Fruit fly (Drosophila melanogaster) whole organism, embryonic: ENCODE measurements around the gene term.

Source experiments
- Asciz ChIP-seq: fragments of 200-800 bp; sonication (Bioruptor generic); optimal IDR thresholded peaks from 2 replicates; lab custom pipeline; 2017; ENCODE audit warnings: missing biosample characterization, mild to moderate bottlenecking, missing genetic modification characterization, missing genetic modification reagents
- BEAF-32 ChIP-seq: fragments of 200-800 bp; sonication (Bioruptor generic); optimal IDR thresholded peaks from 3 replicates; lab custom pipeline; 2017; ENCODE audit warnings: missing biosample characterization, missing genetic modification characterization, mild to moderate bottlenecking, moderate library complexity, missing genetic modification reagents
- CG10431 ChIP-seq: fragments of 200-800 bp; sonication (Bioruptor generic); optimal IDR thresholded peaks from 3 replicates; lab custom pipeline; 2018; ENCODE audit warnings: missing biosample characterization, mild to moderate bottlenecking, missing genetic modification characterization
- CG11085 ChIP-seq: fragments of 200-800 bp; sonication (Bioruptor generic); IDR thresholded peaks from 2 replicates; pipeline ENCODE4 v1.3.6; 2022; ENCODE audit warnings: missing biosample characterization, missing genetic modification characterization
- CG11093 ChIP-seq: fragments of 200-800 bp; sonication (Bioruptor generic); IDR thresholded peaks from 3 replicates; pipeline ENCODE4 v1.3.6; 2022; ENCODE audit warnings: missing biosample characterization, missing genetic modification characterization
- CG11456 ChIP-seq: fragments of 200-800 bp; sonication (Bioruptor generic); IDR thresholded peaks from 3 replicates; pipeline ENCODE4 v1.3.6; 2022; ENCODE audit warnings: missing biosample characterization, missing genetic modification characterization
- CG12744 ChIP-seq: fragments of 200-800 bp; sonication (Bioruptor generic); optimal IDR thresholded peaks from 2 replicates; lab custom pipeline; 2016; ENCODE audit warnings: missing biosample characterization, missing genetic modification characterization
- CG13287 ChIP-seq: fragments of 200-800 bp; sonication (Bioruptor generic); IDR thresholded peaks from 2 replicates; pipeline ENCODE4 v1.3.6; 2022; ENCODE audit warnings: missing biosample characterization, missing genetic modification characterization; ENCODE audit not compliant: partially characterized antibody
- CG13624 ChIP-seq: fragments of 200-800 bp; sonication (Bioruptor generic); optimal IDR thresholded peaks from 2 replicates; lab custom pipeline; 2016; ENCODE audit warnings: missing biosample characterization, missing genetic modification characterization
- CG15479 ChIP-seq: fragments of 200-800 bp; sonication (Bioruptor generic); optimal IDR thresholded peaks from 3 replicates; lab custom pipeline; 2019; ENCODE audit warnings: missing biosample characterization, mild to moderate bottlenecking, missing genetic modification characterization, moderate library complexity
- CG17328 ChIP-seq: fragments of 200-800 bp; sonication (Bioruptor generic); IDR thresholded peaks from 2 replicates; pipeline ENCODE4 v1.3.6; 2022; ENCODE audit warnings: missing biosample characterization, missing genetic modification characterization
- CG18262 ChIP-seq: fragments of 200-800 bp; optimal IDR thresholded peaks from 3 replicates; lab custom pipeline; 2019; ENCODE audit warnings: missing biosample characterization, mild to moderate bottlenecking, missing genetic modification characterization, moderate library complexity
- CG18619 ChIP-seq: fragments of 200-800 bp; sonication (Bioruptor generic); optimal IDR thresholded peaks from 3 replicates; lab custom pipeline; 2017; ENCODE audit warnings: missing biosample characterization, mild to moderate bottlenecking, missing genetic modification characterization
- CG32772 ChIP-seq: fragments of 200-800 bp; sonication (Bioruptor generic); IDR thresholded peaks from 2 replicates; pipeline ENCODE4 v1.3.6; 2022; ENCODE audit warnings: missing biosample characterization, missing genetic modification characterization
- CG3407 ChIP-seq: fragments of 200-800 bp; sonication (Bioruptor generic); optimal IDR thresholded peaks from 2 replicates; lab custom pipeline; 2018; ENCODE audit warnings: missing biosample characterization, mild to moderate bottlenecking, missing genetic modification characterization
- CG3995 ChIP-seq: fragments of 200-800 bp; sonication (Bioruptor generic); optimal IDR thresholded peaks from 3 replicates; lab custom pipeline; 2016; ENCODE audit warnings: missing biosample characterization, missing genetic modification characterization
- CG6683 ChIP-seq: fragments of 200-800 bp; sonication (Bioruptor generic); optimal IDR thresholded peaks from 2 replicates; lab custom pipeline; 2017; ENCODE audit warnings: missing biosample characterization, mild to moderate bottlenecking, missing genetic modification characterization, missing genetic modification reagents
- CG7271 ChIP-seq: fragments of 200-800 bp; sonication (Bioruptor generic); optimal IDR thresholded peaks from 2 replicates; lab custom pipeline; 2018; ENCODE audit warnings: missing biosample characterization, mild to moderate bottlenecking, missing genetic modification characterization, moderate library complexity
- CG7963 ChIP-seq: fragments of 200-800 bp; sonication (Bioruptor generic); IDR thresholded peaks from 3 replicates; pipeline ENCODE4 v1.3.6; 2022; ENCODE audit warnings: missing biosample characterization, missing genetic modification characterization; ENCODE audit not compliant: partially characterized antibody
- CG9215 ChIP-seq: fragments of 200-800 bp; sonication (Bioruptor generic); IDR thresholded peaks from 2 replicates; pipeline ENCODE4 v1.3.6; 2022; ENCODE audit warnings: missing biosample characterization, missing genetic modification characterization
- CG9932 ChIP-seq: fragments of 200-800 bp; sonication (Bioruptor generic); IDR thresholded peaks from 2 replicates; pipeline ENCODE4 v1.3.6; 2022; ENCODE audit warnings: missing biosample characterization, missing genetic modification characterization
- Ets65A ChIP-seq: fragments of 200-800 bp; sonication (Bioruptor generic); peaks from one replicate; lab custom pipeline; 2016; ENCODE audit warnings: missing biosample characterization, missing genetic modification characterization
- Gsc ChIP-seq: fragments of 200-800 bp; sonication (Bioruptor generic); IDR thresholded peaks from 2 replicates; pipeline ENCODE4 v1.3.6; 2022; ENCODE audit warnings: missing biosample characterization, missing genetic modification characterization
- MBD-R2 ChIP-seq: fragments of 200-800 bp; sonication (Bioruptor generic); IDR thresholded peaks from 2 replicates; pipeline ENCODE4 v1.3.6; 2022; ENCODE audit warnings: missing biosample characterization, missing genetic modification characterization
- NfI ChIP-seq: fragments of 200-800 bp; sonication (Bioruptor generic); optimal IDR thresholded peaks from 3 replicates; lab custom pipeline; 2018; ENCODE audit warnings: missing biosample characterization, mild to moderate bottlenecking, missing genetic modification characterization, moderate library complexity
- Ptx1 ChIP-seq: fragments of 200-800 bp; sonication (Bioruptor generic); IDR thresholded peaks from 2 replicates; pipeline ENCODE4 v1.3.6; 2022; ENCODE audit warnings: missing biosample characterization, missing genetic modification characterization
- Vsx1 ChIP-seq: fragments of 200-800 bp; sonication (Bioruptor generic); optimal IDR thresholded peaks from 2 replicates; lab custom pipeline; 2017; ENCODE audit warnings: missing biosample characterization, mild to moderate bottlenecking, missing genetic modification characterization, missing genetic modification reagents
- bab2 ChIP-seq: fragments of 200-800 bp; sonication (Bioruptor generic); optimal IDR thresholded peaks from 2 replicates; lab custom pipeline; 2016; ENCODE audit warnings: missing biosample characterization, missing genetic modification characterization
- bigmax ChIP-seq: fragments of 200-800 bp; sonication (Bioruptor generic); optimal IDR thresholded peaks from 2 replicates; lab custom pipeline; 2018; ENCODE audit warnings: missing biosample characterization, mild to moderate bottlenecking, missing genetic modification characterization
- cad ChIP-seq: fragments of >200 bp; optimal IDR thresholded peaks from 2 replicates; lab custom pipeline; 2017; ENCODE audit warnings: missing biosample characterization, missing genetic modification characterization
- caup ChIP-seq: fragments of 200-800 bp; sonication (Bioruptor generic); optimal IDR thresholded peaks from 3 replicates; lab custom pipeline; 2017; ENCODE audit warnings: missing biosample characterization, mild to moderate bottlenecking, missing genetic modification characterization, moderate library complexity; ENCODE audit not compliant: severe bottlenecking
- cg ChIP-seq: fragments of 200-800 bp; sonication (Bioruptor generic); optimal IDR thresholded peaks from 3 replicates; lab custom pipeline; 2019; ENCODE audit warnings: missing biosample characterization, mild to moderate bottlenecking, missing genetic modification characterization, moderate library complexity
- dm ChIP-seq: fragments of 200-800 bp; sonication (Bioruptor generic); optimal IDR thresholded peaks from 3 replicates; lab custom pipeline; 2016; ENCODE audit warnings: missing biosample characterization, missing genetic modification characterization
- eve ChIP-seq, 2 experiments: fragments of >200 bp; optimal IDR thresholded peaks; 2 replicates each; lab custom pipeline; 2017; ENCODE audit warnings: missing biosample characterization in 2 of 2, missing genetic modification characterization in 2 of 2
- gem ChIP-seq: fragments of 200-800 bp; sonication (Bioruptor generic); optimal IDR thresholded peaks from 2 replicates; lab custom pipeline; 2019; ENCODE audit warnings: missing biosample characterization, mild to moderate bottlenecking, missing genetic modification characterization, moderate library complexity
- gsb-n ChIP-seq: fragments of 200-800 bp; sonication (Bioruptor generic); optimal IDR thresholded peaks from 3 replicates; lab custom pipeline; 2018; ENCODE audit warnings: missing biosample characterization, mild to moderate bottlenecking, missing genetic modification characterization
- jigr1 ChIP-seq: fragments of 200-800 bp; sonication (Bioruptor generic); IDR thresholded peaks from 3 replicates; pipeline ENCODE4 v1.3.6; 2022; ENCODE audit warnings: missing biosample characterization, missing genetic modification characterization
- jing ChIP-seq: fragments of 200-800 bp; sonication (Bioruptor generic); optimal IDR thresholded peaks from 2 replicates; lab custom pipeline; 2018; ENCODE audit warnings: missing biosample characterization, mild to moderate bottlenecking, missing genetic modification characterization
- lab ChIP-seq: fragments of 200-800 bp; sonication (Bioruptor generic); optimal IDR thresholded peaks from 3 replicates; lab custom pipeline; 2017; ENCODE audit warnings: missing biosample characterization, missing genetic modification characterization, mild to moderate bottlenecking, moderate library complexity, missing genetic modification reagents
- nom ChIP-seq: fragments of 200-800 bp; sonication (Bioruptor generic); optimal IDR thresholded peaks from 2 replicates; lab custom pipeline; 2017; ENCODE audit warnings: missing biosample characterization, missing genetic modification characterization, mild to moderate bottlenecking, moderate library complexity, missing genetic modification reagents
- so ChIP-seq: fragments of 200-800 bp; sonication (Bioruptor generic); IDR thresholded peaks from 3 replicates; pipeline ENCODE4 v1.3.6; 2022; ENCODE audit warnings: missing biosample characterization, missing genetic modification characterization
- tll ChIP-seq, 2 experiments: fragments of 200-800 bp in 1 of 2; fragments of >200 bp in 1 of 2; sonication (Bioruptor generic) in 1 of 2; optimal IDR thresholded peaks; 2 replicates each; lab custom pipeline; 2017 to 2019; ENCODE audit warnings: missing biosample characterization in 2 of 2, missing genetic modification characterization in 2 of 2, mild to moderate bottlenecking in 1 of 2, moderate library complexity in 1 of 2
- unc-4 ChIP-seq: fragments of 200-800 bp; sonication (Bioruptor generic); IDR thresholded peaks from 2 replicates; pipeline ENCODE4 v1.3.6; 2022; ENCODE audit warnings: missing biosample characterization, missing genetic modification characterization; ENCODE audit not compliant: partially characterized antibody
- wor ChIP-seq: fragments of 200-800 bp; sonication (Bioruptor generic); IDR thresholded peaks from 2 replicates; pipeline ENCODE4 v1.3.6; 2022; ENCODE audit warnings: missing biosample characterization, missing genetic modification characterization
- zfh1 ChIP-seq: fragments of 200-800 bp; sonication (Bioruptor generic); IDR thresholded peaks from 3 replicates; pipeline ENCODE4 v1.3.6; 2022; ENCODE audit warnings: missing biosample characterization, missing genetic modification characterization

The term gene

DNA sequence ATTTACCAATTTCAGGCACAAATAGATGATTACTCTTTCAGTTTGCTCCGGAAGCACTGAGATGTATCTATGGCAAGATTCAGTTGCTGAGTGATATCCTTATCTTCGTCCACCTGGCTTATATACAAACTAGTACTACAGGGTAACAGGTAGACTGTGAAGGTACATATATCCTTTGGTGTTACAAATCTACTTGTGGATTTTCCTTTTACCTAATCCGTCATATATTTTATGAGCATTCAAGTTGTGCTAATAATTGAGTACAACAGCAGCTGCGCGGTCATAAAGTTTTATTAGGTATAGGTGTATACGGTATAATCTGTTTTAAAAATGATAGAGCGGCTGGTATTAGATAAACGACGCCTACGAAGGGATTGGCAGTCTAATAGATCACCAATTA, at the start of gene term:
term (minus strand) TSS at position 101 of the 400 bp plus-strand sequence.
- TF ChIP-seq cg (GFP tag; lab: Kevin White, UChicago) (no peak), jing (GFP tag; lab: Kevin White, UChicago) (no peak), CG13624 (GFP tag; lab: Kevin White, UChicago) (no peak), CG3995 (GFP tag; lab: Kevin White, UChicago) (no peak), CG9215 (GFP tag; lab: Robert Waterston, UW) (no peak), tll (GFP tag; optimal IDR thresholded peaks at IDR 0.05; lab: Kevin White, UChicago) (no peak), CG15479 (GFP tag; lab: Kevin White, UChicago) (peak; percentile 7), jigr1 (no peak), cad (GFP tag; lab: Kevin White, UChicago) (peak; percentile 15), lab (GFP tag; lab: Kevin White, UChicago) (no peak), CG18619 (GFP tag; lab: Kevin White, UChicago) (no peak), eve (GFP tag; optimal IDR thresholded peaks at IDR 0.05; lab: Kevin White, UChicago) (no peak), CG11085 (GFP tag; lab: Robert Waterston, UW) (no peak), dm (no peak), CG7271 (tag; lab: Kevin White, UChicago) (peak; percentile 80)

DNA sequence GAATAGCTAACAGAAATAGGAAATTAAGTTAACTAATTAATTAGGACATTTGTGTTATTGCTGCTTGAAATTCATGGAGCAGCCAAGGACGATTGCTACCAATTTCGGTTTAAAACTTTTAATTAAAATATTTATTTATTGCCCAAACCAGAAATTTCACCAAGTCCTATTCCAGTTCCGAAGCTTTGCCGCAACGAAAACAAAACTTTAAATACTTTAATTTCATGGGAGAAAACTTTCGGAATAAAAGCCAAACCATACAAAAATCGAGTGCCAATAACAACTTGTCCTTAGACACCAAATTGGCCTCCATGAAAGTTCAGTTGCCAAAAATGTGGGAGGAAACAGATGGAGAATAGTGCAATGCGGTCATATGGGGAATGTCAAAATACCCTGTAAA, 49.7 kb upstream of the term start:
- TF ChIP-seq gem (tag; lab: Kevin White, UChicago): no peak
- TF ChIP-seq Ets65A (GFP tag; lab: Kevin White, UChicago): peak; percentile 78

DNA sequence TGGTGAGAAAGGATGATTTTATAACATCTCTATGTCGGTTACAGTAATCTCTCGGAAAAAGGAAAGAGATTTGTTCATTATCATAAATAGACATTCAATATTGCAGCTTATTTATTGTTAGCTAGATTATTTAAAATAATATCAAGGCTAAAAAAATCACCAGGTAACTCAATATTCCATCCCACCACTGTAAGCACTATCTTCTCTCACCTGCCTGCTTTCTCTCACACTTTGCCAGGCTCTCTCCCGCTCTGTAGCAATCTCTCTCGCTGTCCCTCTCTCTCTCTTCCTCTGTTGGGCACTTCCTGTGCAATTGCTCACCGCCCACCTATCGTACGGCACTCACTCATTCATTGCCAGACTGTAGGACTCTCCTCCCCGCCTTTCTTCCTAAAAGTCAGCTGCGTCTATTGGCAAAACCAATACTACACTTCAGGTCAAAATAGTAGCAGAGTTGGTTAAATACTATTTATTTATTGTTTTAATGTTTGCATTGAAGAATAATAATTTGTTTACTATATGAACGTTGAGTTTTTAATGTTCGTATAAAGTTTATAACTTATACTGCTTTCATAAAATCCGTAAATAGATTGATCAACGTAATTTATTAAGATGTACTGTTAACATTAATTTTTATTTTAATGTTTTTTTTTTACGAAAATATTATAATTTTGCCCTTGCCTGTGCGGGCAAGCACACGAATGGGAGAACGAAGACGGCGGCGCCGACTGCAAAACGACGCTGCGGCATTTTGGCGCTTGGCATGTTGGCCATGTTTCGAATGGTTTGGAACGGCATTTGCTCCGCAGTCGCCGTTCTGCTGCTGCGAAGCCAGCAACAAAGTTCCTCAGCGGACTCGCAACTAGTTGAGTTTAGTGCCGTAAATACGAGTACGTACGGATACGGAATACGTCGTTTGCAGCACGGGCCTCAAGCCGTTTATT, 47.3 kb upstream of the term start:
- TF ChIP-seq CG9932 (GFP tag; lab: Robert Waterston, UW) (peak; percentile 99), Asciz (GFP tag; lab: Kevin White, UChicago) (peak; percentile 89), CG10431 (GFP tag; lab: Kevin White, UChicago) (no peak), CG13287 (GFP tag; lab: Robert Waterston, UW) (peak; percentile 16; the same call in 1 of the 2 replicates), MBD-R2 (GFP tag; lab: Robert Waterston, UW) (peak; percentile 98), nom (GFP tag; lab: Kevin White, UChicago) (peak; percentile 38), zfh1 (GFP tag; lab: Robert Waterston, UW) (peak; percentile 98), unc-4 (GFP tag; lab: Robert Waterston, UW) (no peak), CG32772 (GFP tag; lab: Robert Waterston, UW) (peak; percentile 98), bab2 (GFP tag; lab: Kevin White, UChicago) (peak; percentile 95), CG12744 (GFP tag; lab: Kevin White, UChicago) (peak; percentile 94), CG18262 (tag; lab: Kevin White, UChicago) (peak; percentile 71), Vsx1 (GFP tag; lab: Kevin White, UChicago) (peak; percentile 42), wor (GFP tag; lab: Robert Waterston, UW) (peak; percentile 91), caup (GFP tag; lab: Kevin White, UChicago) (peak; percentile 94), CG7963 (no peak), gsb-n (peak; percentile 74), Ptx1 (peak; percentile 99), BEAF-32 (GFP tag; lab: Kevin White, UChicago) (no peak), Gsc (GFP tag; lab: Robert Waterston, UW) (no peak), jigr1 (peak; percentile 89), CG11456 (peak; percentile 99), so (GFP tag; lab: Robert Waterston, UW) (peak; percentile 95), NfI (GFP tag; lab: Kevin White, UChicago) (peak; percentile 94), bigmax (GFP tag; lab: Kevin White, UChicago) (no peak), CG17328 (peak; percentile 97), CG11093 (GFP tag; lab: Robert Waterston, UW) (peak; percentile 92), CG3407 (GFP tag; lab: Kevin White, UChicago) (peak; percentile 66), CG6683 (GFP tag; lab: Kevin White, UChicago) (peak; percentile 88)
